Worm (Caenorhabditis elegans): ENCODE measurements around the gene T24A6.17.

T24A6.17 gene

ce11 chrV:3579248-3579647 lies 15.0 kb upstream of the T24A6.17 start:
- TF ChIP-seq mxl-3 (GFP tag; optimal IDR thresholded peaks at IDR 0.05) (peak; percentile 46), nhr-42 (GFP tag; IDR thresholded peaks at IDR 0.05) (no peak), hmg-1.1 (GFP tag; IDR thresholded peaks at IDR 0.05) (0 out of 2 replicates have a peak, but pooled peaks have one; percentile 16), hif-1 (tag; optimal IDR thresholded peaks at IDR 0.05) (peak in 1 of 2 experiments; percentile 98), aha-1 (tag) (peak; percentile 98), unc-62 (GFP tag; optimal IDR thresholded peaks at IDR 0.05 in 1 of 2) (peak in 1 of 2 experiments; percentile 92), unc-62 (tag; optimal IDR thresholded peaks at IDR 0.05) (no peak)

DNA sequence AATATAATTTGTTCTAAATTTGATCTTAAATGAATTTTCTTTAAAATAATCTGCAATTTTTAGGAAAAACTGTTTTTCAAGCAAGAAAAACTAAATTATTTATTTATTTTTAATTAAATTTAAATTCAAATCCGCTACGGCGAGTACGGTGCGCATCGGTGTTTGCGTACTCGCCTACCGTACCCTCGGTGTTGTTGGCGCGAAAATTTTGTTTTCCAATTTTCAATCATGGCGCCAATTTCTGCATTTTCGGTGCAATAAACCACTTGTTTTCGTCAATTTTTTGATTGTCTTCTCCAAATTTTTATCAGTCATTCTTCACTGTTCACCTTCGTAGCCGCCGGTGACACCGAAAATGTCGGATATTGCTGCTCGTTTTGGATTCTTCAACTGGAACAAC lies 14.6 kb upstream of the T24A6.17 start, which contains the start of gene pygl-1:
Gene pygl-1 (plus strand): TSS at position 211 of the 400 bp plus-strand sequence.
- no peak for TF ChIP-seq daf-16 (GFP tag; optimal IDR thresholded peaks at IDR 0.05)
- TF ChIP-seq daf-16 (tag; optimal IDR thresholded peaks at IDR 0.05), result peak; percentile 28
- TF ChIP-seq lin-1 (GFP tag; IDR thresholded peaks at IDR 0.05), result no peak
- 0 out of 2 replicates have a peak, but pooled peaks have one; percentile 10 for TF ChIP-seq madf-9 (GFP tag; conservative IDR thresholded peaks at IDR 0.05)
- no peak for TF ChIP-seq mxl-3 (GFP tag; optimal IDR thresholded peaks at IDR 0.05)
- peak; percentile 69 for TF ChIP-seq lin-38 (GFP tag; IDR thresholded peaks at IDR 0.05)
- no peak for TF ChIP-seq Y105C5A.15 (GFP tag; IDR thresholded peaks at IDR 0.05)
- TF ChIP-seq F49E8.2 (tag; optimal IDR thresholded peaks at IDR 0.05; ENCODE audit: borderline replicate concordance), result peak; percentile 66
- no peak for TF ChIP-seq hif-1 (tag; optimal IDR thresholded peaks at IDR 0.05)
- TF ChIP-seq madf-5 (GFP tag; IDR thresholded peaks at IDR 0.05), result no peak
- TF ChIP-seq dmd-8 (GFP tag; IDR thresholded peaks at IDR 0.05), result no peak
- no peak for TF ChIP-seq nhr-10 (tag; optimal IDR thresholded peaks at IDR 0.05)
- peak; percentile 27; the same call in 1 of the 2 replicates for TF ChIP-seq snpc-1.2 (GFP tag; IDR thresholded peaks at IDR 0.05)
- TF ChIP-seq nhr-11 (tag; optimal IDR thresholded peaks at IDR 0.05), result no peak
- TF ChIP-seq pha-4 (GFP tag; IDR thresholded peaks at IDR 0.05), result no peak
- TF ChIP-seq pha-4 (tag; optimal IDR thresholded peaks at IDR 0.05), result no peak
- no peak for TF ChIP-seq rbr-2 (tag; optimal IDR thresholded peaks at IDR 0.05)
- no peak for TF ChIP-seq ceh-44 (GFP tag; IDR thresholded peaks at IDR 0.05)
- TF ChIP-seq lsy-2 (tag; optimal IDR thresholded peaks at IDR 0.05), result peak in 1 of 2 experiments; percentile 72
- no peak for TF ChIP-seq hmg-1.1 (GFP tag; IDR thresholded peaks at IDR 0.05)
- TF ChIP-seq unc-130 (GFP tag; optimal IDR thresholded peaks at IDR 0.05), result peak; percentile 88
- TF ChIP-seq aly-2 (tag; optimal IDR thresholded peaks at IDR 0.05), result no peak
- peak; percentile 91 for TF ChIP-seq Y48G9A.11 (GFP tag; IDR thresholded peaks at IDR 0.05)

- no peak for TF ChIP-seq T26A8.4 (GFP tag; IDR thresholded peaks at IDR 0.05)
- no peak for TF ChIP-seq fos-1 (tag; optimal IDR thresholded peaks at IDR 0.05)
- no peak for TF ChIP-seq dmd-6 (GFP tag; IDR thresholded peaks at IDR 0.05)
- TF ChIP-seq madf-9 (GFP tag; conservative IDR thresholded peaks at IDR 0.05), result no peak
- TF ChIP-seq zip-11 (GFP tag; IDR thresholded peaks at IDR 0.05), result no peak
- no peak for TF ChIP-seq nhr-41 (GFP tag; IDR thresholded peaks at IDR 0.05)
- TF ChIP-seq spr-3 (GFP tag; optimal IDR thresholded peaks at IDR 0.05), result no peak
- TF ChIP-seq ceh-32 (tag; optimal IDR thresholded peaks at IDR 0.05; ENCODE audit: poor library complexity), result no peak
- TF ChIP-seq nhr-102 (tag; optimal IDR thresholded peaks at IDR 0.05), result no peak
- no peak for TF ChIP-seq set-16 (GFP tag; IDR thresholded peaks at IDR 0.05)
- TF ChIP-seq arid-1 (GFP tag; conservative IDR thresholded peaks at IDR 0.05), result no peak
- no peak for TF ChIP-seq ceh-82 (tag; optimal IDR thresholded peaks at IDR 0.05)
- no peak for TF ChIP-seq nhr-111 (GFP tag; optimal IDR thresholded peaks at IDR 0.05)
- TF ChIP-seq hmg-1.1 (GFP tag; IDR thresholded peaks at IDR 0.05), result no peak
- TF ChIP-seq mxl-3 (GFP tag; optimal IDR thresholded peaks at IDR 0.05), result no peak
Observed at ce11 chrV:3575759-3576158, 11.5 kb upstream of the T24A6.17 start, which contains the start of gene grl-27. grl-27 (minus strand) TSS chrV:3575859.
